Worm (Caenorhabditis elegans): ENCODE results near the gene CC8.2.

CC8.2 gene

DNA sequence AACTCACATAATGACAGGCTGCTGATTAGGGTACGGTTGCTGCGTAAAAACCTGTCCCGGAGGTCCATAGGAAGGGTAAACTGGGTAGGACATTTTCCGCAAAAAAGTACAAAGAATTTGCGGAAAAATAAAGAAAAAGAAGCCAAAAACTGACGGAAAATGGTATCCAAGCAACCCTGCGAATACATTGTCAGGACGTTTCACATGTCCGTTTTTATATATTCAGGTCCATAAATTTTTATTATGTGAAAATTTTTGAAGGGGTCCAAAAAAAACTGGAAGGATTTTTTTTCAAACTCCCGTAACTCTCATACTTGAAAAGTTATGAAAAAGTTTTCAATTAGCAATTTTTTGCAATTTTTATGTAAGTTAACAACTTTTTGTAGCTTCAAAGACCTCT is 6.3 kb downstream of the CC8.2 start, which contains the start of gene CC8.3:
TSS of gene CC8.3 (minus strand) at position 101 of the 400 bp plus-strand sequence.
- TF ChIP-seq unc-130 (GFP tag; optimal IDR thresholded peaks at IDR 0.05) (no peak), pqm-1 (tag; optimal IDR thresholded peaks at IDR 0.05) (no peak)

DNA sequence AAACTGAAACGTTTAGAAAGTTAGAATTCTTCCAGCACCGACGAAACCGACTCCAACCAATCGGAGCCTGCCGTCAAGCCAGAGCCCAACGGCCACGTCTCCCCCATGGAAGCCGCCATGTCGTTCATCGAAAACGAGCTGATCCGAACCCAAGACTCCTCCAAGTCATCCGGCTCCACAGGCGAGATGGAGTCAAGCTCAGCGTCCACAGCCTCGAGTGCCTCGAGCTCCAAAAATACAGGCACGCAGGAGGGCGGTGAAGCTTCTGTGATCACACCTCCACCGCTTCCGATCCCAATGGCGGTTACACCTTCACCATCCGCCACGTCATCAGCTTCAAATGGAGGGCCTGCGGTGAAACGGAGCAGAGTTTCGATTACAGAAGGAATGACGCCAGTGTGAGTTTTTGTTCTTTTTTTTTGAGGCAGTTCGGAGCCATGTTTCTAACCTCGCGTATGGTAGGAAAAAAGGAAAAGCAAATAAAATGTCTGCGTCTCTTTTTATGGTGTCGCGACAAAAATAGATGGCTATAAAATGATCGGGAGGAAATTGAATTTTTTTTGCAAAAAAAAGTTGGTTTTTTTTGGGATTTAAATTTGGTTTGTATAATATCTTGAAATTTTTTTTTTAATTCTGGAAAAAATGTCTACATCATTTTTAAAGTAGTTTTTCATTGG is 10.1 kb downstream of the CC8.2 start:
- no peak for TF ChIP-seq zag-1 (tag; optimal IDR thresholded peaks at IDR 0.05)
- TF ChIP-seq mdl-1 (tag; optimal IDR thresholded peaks at IDR 0.05), result no peak
- no peak for TF ChIP-seq ztf-11 (tag; optimal IDR thresholded peaks at IDR 0.05)
- TF ChIP-seq nhr-28 (tag; optimal IDR thresholded peaks at IDR 0.05), result peak; percentile 27
- TF ChIP-seq aly-2 (tag; optimal IDR thresholded peaks at IDR 0.05), result no peak
- 0 out of 2 replicates have a peak, but pooled peaks have one; percentile 16 for TF ChIP-seq php-3 (GFP tag; IDR thresholded peaks at IDR 0.05)
- peak; percentile 88 for TF ChIP-seq set-16 (GFP tag; IDR thresholded peaks at IDR 0.05)
- TF ChIP-seq nhr-102 (tag; optimal IDR thresholded peaks at IDR 0.05), result no peak
- TF ChIP-seq lim-7 (GFP tag; IDR thresholded peaks at IDR 0.05), result no peak
- no peak for TF ChIP-seq nhr-237 (tag; optimal IDR thresholded peaks at IDR 0.05)
- peak; percentile 5 for TF ChIP-seq dve-1 (tag; optimal IDR thresholded peaks at IDR 0.05; ENCODE audit: insufficient read depth)
- TF ChIP-seq madf-9 (GFP tag; conservative IDR thresholded peaks at IDR 0.05), result no peak
- no peak for TF ChIP-seq zip-11 (GFP tag; IDR thresholded peaks at IDR 0.05)
- no peak for TF ChIP-seq Y48G9A.11 (GFP tag; IDR thresholded peaks at IDR 0.05)
- TF ChIP-seq snpc-1.2 (GFP tag; IDR thresholded peaks at IDR 0.05), result no peak
- no peak for TF ChIP-seq D1046.2 (GFP tag; IDR thresholded peaks at IDR 0.05)

DNA sequence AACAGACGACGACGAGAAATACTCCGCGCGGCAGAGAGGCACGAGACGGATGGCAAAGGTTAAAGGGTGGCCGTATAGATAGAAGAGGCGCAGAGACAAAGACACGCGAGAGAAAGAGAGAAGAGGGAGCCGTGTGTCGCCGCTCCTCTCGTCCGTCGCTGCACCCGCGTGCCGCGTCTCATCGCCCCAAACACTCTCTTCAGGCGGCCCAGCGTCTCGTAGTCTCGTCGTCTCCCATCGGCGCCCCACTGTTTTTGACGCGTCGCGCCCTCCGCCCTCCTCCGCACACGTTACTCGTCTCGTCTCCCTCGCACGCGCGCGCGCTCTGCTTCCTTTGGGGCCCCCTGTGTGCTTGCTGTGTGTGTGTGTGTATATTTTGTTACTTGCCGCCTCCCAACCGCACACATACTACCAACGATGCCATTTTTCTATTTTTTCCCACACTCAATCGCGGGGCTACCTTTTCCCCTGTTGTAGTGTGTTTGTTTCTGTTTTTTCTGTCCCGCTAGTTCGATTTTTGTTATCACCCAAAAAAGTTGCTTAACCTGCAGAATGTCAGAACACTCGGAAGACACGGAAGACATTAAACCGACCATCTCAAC is 11.9 kb downstream of the CC8.2 start, which contains the start of gene madf-9:
TSS of gene madf-9 (plus strand) at position 552 of the 602 bp plus-strand sequence.
- peak; percentile 78; the same call in 1 of the 2 replicates for TF ChIP-seq pha-4 (GFP tag; IDR thresholded peaks at IDR 0.05)
- TF ChIP-seq pha-4 (tag; optimal IDR thresholded peaks at IDR 0.05), result no peak
- TF ChIP-seq nhr-10 (tag; optimal IDR thresholded peaks at IDR 0.05), result no peak
- TF ChIP-seq dpl-1 (GFP tag; optimal IDR thresholded peaks at IDR 0.05), result peak; percentile 18
- no peak for TF ChIP-seq daf-12 (tag; optimal IDR thresholded peaks at IDR 0.05)
- TF ChIP-seq ces-1 (GFP tag; optimal IDR thresholded peaks at IDR 0.05), result no peak
- no peak for TF ChIP-seq lim-7 (GFP tag; IDR thresholded peaks at IDR 0.05)
- no peak for TF ChIP-seq lin-39 (tag; optimal IDR thresholded peaks at IDR 0.05)
- no peak for TF ChIP-seq T20F7.1 (GFP tag; optimal IDR thresholded peaks at IDR 0.05)
- 0 out of 2 replicates have a peak, but pooled peaks have one; percentile 21 for TF ChIP-seq mxl-2 (GFP tag; conservative IDR thresholded peaks at IDR 0.05)
- TF ChIP-seq egl-27 (tag; optimal IDR thresholded peaks at IDR 0.05), result no peak
- no peak for TF ChIP-seq dmd-8 (GFP tag; IDR thresholded peaks at IDR 0.05)
- no peak for TF ChIP-seq R02D3.7 (tag; optimal IDR thresholded peaks at IDR 0.05)
- no peak for TF ChIP-seq lin-15B (tag; optimal IDR thresholded peaks at IDR 0.05)
- TF ChIP-seq madf-5 (GFP tag; IDR thresholded peaks at IDR 0.05), result 0 out of 4 replicates have a peak, but pooled peaks of 1 of the 2 experiments have one; percentile 28
- TF ChIP-seq cey-2 (tag; optimal IDR thresholded peaks at IDR 0.05; ENCODE audit: borderline replicate concordance, insufficient read depth), result no peak
- no peak for TF ChIP-seq daf-19 (GFP tag; conservative IDR thresholded peaks at IDR 0.05)
- TF ChIP-seq F10B5.3 (tag; optimal IDR thresholded peaks at IDR 0.05), result peak; percentile 13
- TF ChIP-seq nhr-102 (tag; optimal IDR thresholded peaks at IDR 0.05), result peak; percentile 51
- TF ChIP-seq ceh-82 (tag; optimal IDR thresholded peaks at IDR 0.05), result no peak
- peak; percentile 75 for TF ChIP-seq php-3 (GFP tag; IDR thresholded peaks at IDR 0.05)
- TF ChIP-seq zfp-3 (GFP tag; conservative IDR thresholded peaks at IDR 0.05), result no peak
- peak; percentile 99 for TF ChIP-seq aha-1 (tag)
- no peak for TF ChIP-seq duxl-1 (tag; optimal IDR thresholded peaks at IDR 0.05; ENCODE audit: poor library complexity)
- TF ChIP-seq zip-11 (GFP tag; IDR thresholded peaks at IDR 0.05), result no peak
- no peak for TF ChIP-seq nhr-237 (tag; optimal IDR thresholded peaks at IDR 0.05)
- TF ChIP-seq daf-8 (GFP tag; IDR thresholded peaks at IDR 0.05), result no peak
- peak; percentile 64 for TF ChIP-seq nhr-28 (tag; optimal IDR thresholded peaks at IDR 0.05)
- TF ChIP-seq hmg-1.1 (GFP tag; IDR thresholded peaks at IDR 0.05), result peak; percentile 94
- 0 out of 2 replicates have a peak, but pooled peaks have one; percentile 19 for TF ChIP-seq tra-1 (GFP tag; IDR thresholded peaks at IDR 0.05)
- no peak for TF ChIP-seq Y5F2A.4 (GFP tag; optimal IDR thresholded peaks at IDR 0.05)
- no peak for TF ChIP-seq Y48G9A.11 (GFP tag; IDR thresholded peaks at IDR 0.05)
- TF ChIP-seq egl-43 (GFP tag; IDR thresholded peaks at IDR 0.05), result peak; percentile 83
- TF ChIP-seq hlh-11 (tag; optimal IDR thresholded peaks at IDR 0.05), result peak; percentile 92
- no peak for TF ChIP-seq fos-1 (tag; optimal IDR thresholded peaks at IDR 0.05)
